Worm (Caenorhabditis elegans) whole organism, midembryonic: ENCODE data around the gene C47E12.12.

Experiments used
- T22C8.4 ChIP-seq: fragments of 200-800 bp; sonication (Bioruptor generic); IDR thresholded peaks from 2 replicates; pipeline ENCODE4 v1.3.6; 2022; ENCODE audit warnings: missing genetic modification characterization, missing compliant biosample characterization
- cog-1 ChIP-seq: sonication (generic microtip); optimal IDR thresholded peaks from 2 replicates; lab custom pipeline; 2016; ENCODE audit warnings: missing genetic modification characterization, missing compliant biosample characterization
- flt-1 ChIP-seq: fragments of 200-800 bp; sonication (Bioruptor generic); IDR thresholded peaks from 2 replicates; pipeline ENCODE4 v1.3.6; 2022; ENCODE audit warnings: missing genetic modification characterization, missing compliant biosample characterization
- klf-2 ChIP-seq: fragments of 200-800 bp; sonication (Bioruptor generic); conservative IDR thresholded peaks from 2 replicates; pipeline ENCODE4 v1.3.6; 2022; ENCODE audit warnings: missing genetic modification reagents, missing genetic modification characterization, missing compliant biosample characterization
- med-1 ChIP-seq: sonication (generic microtip); optimal IDR thresholded peaks from 2 replicates; lab custom pipeline; 2017; ENCODE audit warnings: missing genetic modification characterization, mild to moderate bottlenecking, missing compliant biosample characterization, antibody characterized with exemption, missing genetic modification reagents; ENCODE audit not compliant: insufficient read depth
- ref-1 ChIP-seq: fragments of 200-800 bp; sonication (Bioruptor generic); conservative IDR thresholded peaks from 2 replicates; pipeline ENCODE4 v1.3.6; 2022; ENCODE audit warnings: missing genetic modification reagents, missing genetic modification characterization, missing compliant biosample characterization
- tab-1 ChIP-seq: fragments of 200-800 bp; sonication (Bioruptor generic); IDR thresholded peaks from 2 replicates; pipeline ENCODE4 v1.3.6; 2022; ENCODE audit warnings: missing genetic modification characterization, missing compliant biosample characterization
- ztf-23 ChIP-seq: fragments of 200-800 bp; sonication (Bioruptor generic); IDR thresholded peaks from 2 replicates; pipeline ENCODE4 v1.3.6; 2022; ENCODE audit warnings: missing genetic modification reagents, missing genetic modification characterization, missing compliant biosample characterization
- ztf-29 ChIP-seq: fragments of 200-800 bp; sonication (Bioruptor generic); IDR thresholded peaks from 2 replicates; pipeline ENCODE4 v1.3.6; 2022; ENCODE audit warnings: missing genetic modification reagents, missing genetic modification characterization, missing compliant biosample characterization

The C47E12.12 gene

ce11 chrIV:9969081-9969480 lies 3.4 kb downstream of the C47E12.12 start, which contains the start of the genes kin-5 and C47E12.11:
Gene kin-5 (minus strand): TSS chrIV:9969181.
Gene C47E12.11 (plus strand): TSS chrIV:9969400.
- TF ChIP-seq flt-1 (GFP tag; lab: Robert Waterston, UW) (no peak), ztf-29 (no peak)

- TF ChIP-seq tab-1 (GFP tag; lab: Robert Waterston, UW): no peak
- TF ChIP-seq med-1: no peak
- no peak for TF ChIP-seq ref-1 (GFP tag; lab: Robert Waterston, UW)
- no peak for TF ChIP-seq ztf-23
- no peak for TF ChIP-seq flt-1 (GFP tag; lab: Robert Waterston, UW)
- no peak for TF ChIP-seq cog-1 (tag; lab: Kevin White, UChicago)
- TF ChIP-seq klf-2 (GFP tag; lab: Robert Waterston, UW): no peak
- no peak for TF ChIP-seq T22C8.4 (GFP tag; lab: Robert Waterston, UW)
- TF ChIP-seq ztf-29: no peak
Observed at ce11 chrIV:9963945-9964344, 8.6 kb downstream of the C47E12.12 start, which contains the start of gene T13H10.2. Gene T13H10.2 (plus strand): TSS chrIV:9964245.

ce11 chrIV:9953333-9953732 lies 19.2 kb downstream of the C47E12.12 start, which contains the start of gene gon-1:
Gene gon-1 (minus strand): TSS chrIV:9953433.
- TF ChIP-seq tab-1 (GFP tag; lab: Robert Waterston, UW) (no peak), med-1 (no peak), flt-1 (GFP tag; lab: Robert Waterston, UW) (no peak), ztf-29 (no peak), ref-1 (GFP tag; lab: Robert Waterston, UW) (no peak), T22C8.4 (GFP tag; lab: Robert Waterston, UW) (no peak), cog-1 (tag; lab: Kevin White, UChicago) (no peak), klf-2 (GFP tag; lab: Robert Waterston, UW) (no peak), ztf-23 (no peak)

ce11 chrIV:9948035-9948434 lies 24.5 kb downstream of the C47E12.12 start:
- TF ChIP-seq cog-1 (tag; lab: Kevin White, UChicago): no peak
- no peak for TF ChIP-seq ztf-29
- TF ChIP-seq tab-1 (GFP tag; lab: Robert Waterston, UW): no peak
- TF ChIP-seq flt-1 (GFP tag; lab: Robert Waterston, UW): no peak

- no peak for TF ChIP-seq ref-1 (GFP tag; lab: Robert Waterston, UW)
- TF ChIP-seq klf-2 (GFP tag; lab: Robert Waterston, UW): no peak
- TF ChIP-seq ztf-23: no peak
- no peak for TF ChIP-seq med-1
- no peak for TF ChIP-seq T22C8.4 (GFP tag; lab: Robert Waterston, UW)
- TF ChIP-seq flt-1 (GFP tag; lab: Robert Waterston, UW): no peak
- no peak for TF ChIP-seq tab-1 (GFP tag; lab: Robert Waterston, UW)
- TF ChIP-seq ztf-29: no peak
- TF ChIP-seq cog-1 (tag; lab: Kevin White, UChicago): no peak
Observed at ce11 chrIV:9944279-9944678, 28.2 kb downstream of the C47E12.12 start.

- no peak for TF ChIP-seq cog-1 (tag; lab: Kevin White, UChicago)
- no peak for TF ChIP-seq klf-2 (GFP tag; lab: Robert Waterston, UW)
- no peak for TF ChIP-seq flt-1 (GFP tag; lab: Robert Waterston, UW)
- TF ChIP-seq tab-1 (GFP tag; lab: Robert Waterston, UW): no peak
Observed at ce11 chrIV:9943214-9943613, 29.3 kb downstream of the C47E12.12 start.

ce11 chrIV:9933580-9933979 lies 38.9 kb downstream of the C47E12.12 start, which contains the start of gene spe-29:
Gene spe-29 (plus strand): TSS chrIV:9933880.
- TF ChIP-seq klf-2 (GFP tag; lab: Robert Waterston, UW) (no peak), ztf-23 (no peak), ztf-29 (no peak), flt-1 (GFP tag; lab: Robert Waterston, UW) (no peak), ref-1 (GFP tag; lab: Robert Waterston, UW) (no peak), cog-1 (tag; lab: Kevin White, UChicago) (no peak), med-1 (no peak), tab-1 (GFP tag; lab: Robert Waterston, UW) (no peak), T22C8.4 (GFP tag; lab: Robert Waterston, UW) (no peak)

ce11 chrIV:9932055-9932454 lies 40.5 kb downstream of the C47E12.12 start, which contains the start of the genes trmt-10A and F25H8.2:
Gene trmt-10A (minus strand): TSS chrIV:9932213.
Gene F25H8.2 (plus strand): TSS chrIV:9932235.
- TF ChIP-seq klf-2 (GFP tag; lab: Robert Waterston, UW) (no peak), ztf-23 (no peak), flt-1 (GFP tag; lab: Robert Waterston, UW) (no peak), med-1 (no peak), T22C8.4 (GFP tag; lab: Robert Waterston, UW) (no peak), ztf-29 (no peak), cog-1 (tag; lab: Kevin White, UChicago) (no peak), ref-1 (GFP tag; lab: Robert Waterston, UW) (no peak), tab-1 (GFP tag; lab: Robert Waterston, UW) (no peak)

- TF ChIP-seq T22C8.4 (GFP tag; lab: Robert Waterston, UW) (no peak), ztf-23 (no peak), ztf-29 (no peak), klf-2 (GFP tag; lab: Robert Waterston, UW) (no peak), cog-1 (tag; lab: Kevin White, UChicago) (no peak), tab-1 (GFP tag; lab: Robert Waterston, UW) (no peak), ref-1 (GFP tag; lab: Robert Waterston, UW) (no peak), flt-1 (GFP tag; lab: Robert Waterston, UW) (no peak), med-1 (no peak)
Observed at ce11 chrIV:9928180-9928896, 44.2 kb downstream of the C47E12.12 start, which contains the start of gene dur-1. Gene dur-1 (minus strand): TSS chrIV:9928230.

- TF ChIP-seq cog-1 (tag; lab: Kevin White, UChicago): no peak
- no peak for TF ChIP-seq tab-1 (GFP tag; lab: Robert Waterston, UW)
- TF ChIP-seq ztf-29: no peak
- TF ChIP-seq ref-1 (GFP tag; lab: Robert Waterston, UW): no peak
- TF ChIP-seq med-1: no peak
Observed at ce11 chrIV:9924419-9924818, 48.1 kb downstream of the C47E12.12 start.
